Worm (Caenorhabditis elegans) whole organism, young adult: Measurements from ENCODE around the gene col-144.

ENCODE experiments used
- F37B4.10 ChIP-seq: fragments of 200-800 bp; sonication (Bioruptor generic); IDR thresholded peaks from 2 replicates; pipeline ENCODE4 v1.3.6; 2022; ENCODE audit warnings: missing genetic modification characterization, missing compliant biosample characterization
- Y79H2A.3 ChIP-seq: fragments of 200-800 bp; sonication (Bioruptor generic); conservative IDR thresholded peaks from 2 replicates; pipeline ENCODE4 v1.3.6; 2022; ENCODE audit warnings: missing genetic modification reagents, missing genetic modification characterization, missing compliant biosample characterization
- lin-35 ChIP-seq, 3 experiments: fragments of 150-350 bp in 2 of 3; sonication (generic microtip) in 1 of 3; optimal IDR thresholded peaks; 2 replicates each; lab custom pipeline; 2014 to 2018; ENCODE audit warnings: missing biosample characterization in 3 of 3, missing genetic modification characterization in 3 of 3, missing genetic modification reagents in 3 of 3
- nhr-80 ChIP-seq: sonication (generic microtip); optimal IDR thresholded peaks from 2 replicates; lab custom pipeline; 2016; ENCODE audit warnings: missing genetic modification characterization, missing compliant biosample characterization
- snpc-3.4 ChIP-seq: sonication (generic microtip); optimal IDR thresholded peaks from 2 replicates; lab custom pipeline; 2017; ENCODE audit warnings: missing genetic modification characterization, mild to moderate bottlenecking, missing compliant biosample characterization, antibody characterized with exemption, moderate library complexity, missing genotype, missing genetic modification reagents
- unc-62 ChIP-seq: fragments of 150-350 bp; optimal IDR thresholded peaks from 2 replicates; lab custom pipeline; 2014; ENCODE audit warnings: missing biosample characterization, missing genetic modification reagents, missing genetic modification characterization
- xnd-1 ChIP-seq: sonication (generic microtip); optimal IDR thresholded peaks from 2 replicates; lab custom pipeline; 2016; ENCODE audit warnings: missing genotype, missing genetic modification reagents, missing genetic modification characterization, missing compliant biosample characterization

DNA sequence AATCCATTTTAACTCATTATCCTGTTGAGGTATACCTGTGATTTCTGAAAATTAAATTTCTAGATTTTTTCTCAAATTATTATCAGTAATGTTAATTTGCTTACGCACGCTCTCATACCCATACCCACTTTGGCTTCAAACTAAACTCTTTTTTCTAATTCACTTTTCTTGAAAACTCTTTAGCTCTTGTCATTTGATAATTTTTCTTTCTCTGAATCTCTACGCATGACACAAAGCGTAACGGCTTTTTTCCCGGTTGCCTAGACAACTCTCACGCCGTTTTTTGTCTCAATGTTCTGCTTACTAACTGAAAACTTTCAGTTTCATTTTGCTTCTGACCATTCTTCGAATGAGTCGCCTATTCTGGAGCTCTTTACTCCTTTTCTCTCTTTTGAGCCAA is 26.5 kb downstream of the col-144 start, which contains the start of gene B0222.1:
- no peak for TF ChIP-seq Y79H2A.3 (GFP tag; lab: Robert Waterston, UW)
- no peak for TF ChIP-seq F37B4.10
- no peak for TF ChIP-seq nhr-80 (tag; lab: Kevin White, UChicago)
- no peak for TF ChIP-seq unc-62 (GFP tag; lab: Kevin White, UChicago)
- TF ChIP-seq snpc-3.4 (tag; lab: Kevin White, UChicago), result no peak
- TF ChIP-seq lin-35 (GFP tag; optimal IDR thresholded peaks at IDR 0.05; lab: Kevin White, UChicago), result no peak
- no peak for TF ChIP-seq xnd-1
